Worm (Caenorhabditis elegans) whole organism, mixed stage, embryonic: Measurements from ENCODE around the gene F17C8.6.

ENCODE experiments used
- ces-1 ChIP-seq: fragments of 150-350 bp; optimal IDR thresholded peaks from 2 replicates; lab custom pipeline; 2014; ENCODE audit warnings: missing biosample characterization, missing genetic modification reagents, missing genetic modification characterization
- elt-3 ChIP-seq: fragments of 150-350 bp; optimal IDR thresholded peaks from 2 replicates; lab custom pipeline; 2014; ENCODE audit warnings: missing biosample characterization, missing genetic modification characterization
- flh-1 ChIP-seq: fragments of 200-800 bp; sonication (Bioruptor generic); optimal IDR thresholded peaks from 2 replicates; lab custom pipeline; 2018; ENCODE audit warnings: mild to moderate bottlenecking, missing genetic modification characterization, moderate library complexity, missing compliant biosample characterization
- lsy-2 ChIP-seq: fragments of 150-350 bp; optimal IDR thresholded peaks from 2 replicates; lab custom pipeline; 2014; ENCODE audit warnings: missing biosample characterization, missing genetic modification characterization
- mab-5 ChIP-seq: fragments of 150-350 bp; optimal IDR thresholded peaks from 2 replicates; lab custom pipeline; 2014; ENCODE audit warnings: missing biosample characterization, missing genetic modification characterization
- mep-1 ChIP-seq: fragments of 150-350 bp; optimal IDR thresholded peaks from 2 replicates; lab custom pipeline; 2017; ENCODE audit warnings: missing biosample characterization, missing genetic modification reagents, missing genetic modification characterization, inconsistent platforms
- nhr-2 ChIP-seq: fragments of 150-350 bp; optimal IDR thresholded peaks from 2 replicates; lab custom pipeline; 2014; ENCODE audit warnings: missing biosample characterization, missing genetic modification characterization
- nhr-28 ChIP-seq: fragments of 150-350 bp; optimal IDR thresholded peaks from 2 replicates; lab custom pipeline; 2014; ENCODE audit warnings: missing biosample characterization, missing genetic modification characterization
- nhr-76 ChIP-seq: sonication (generic microtip); optimal IDR thresholded peaks from 2 replicates; lab custom pipeline; 2017; ENCODE audit warnings: missing biosample characterization, missing genetic modification characterization
- sem-2 ChIP-seq: fragments of 200-800 bp; sonication (Bioruptor generic); optimal IDR thresholded peaks from 2 replicates; lab custom pipeline; 2018; ENCODE audit warnings: mild to moderate bottlenecking, missing genetic modification characterization, missing compliant biosample characterization
- snpc-4 ChIP-seq: fragments of 150-350 bp; optimal IDR thresholded peaks from 2 replicates; lab custom pipeline; 2014; ENCODE audit warnings: missing biosample characterization, missing genetic modification characterization
- unc-120 ChIP-seq: sonication (generic microtip); optimal IDR thresholded peaks from 2 replicates; lab custom pipeline; 2017; ENCODE audit warnings: missing genetic modification characterization, missing compliant biosample characterization; ENCODE audit not compliant: poor library complexity, severe bottlenecking
- unc-62 ChIP-seq: fragments of 150-350 bp; optimal IDR thresholded peaks from 2 replicates; lab custom pipeline; 2014; ENCODE audit warnings: missing biosample characterization, missing genetic modification reagents, missing genetic modification characterization
- ztf-11 ChIP-seq: fragments of 150-350 bp; optimal IDR thresholded peaks from 2 replicates; lab custom pipeline; 2014; ENCODE audit warnings: missing biosample characterization, missing genetic modification characterization

- no peak for TF ChIP-seq mep-1 (tag; lab: Kevin White, UChicago)
- TF ChIP-seq ces-1, result no peak
- no peak for TF ChIP-seq elt-3 (tag; lab: Kevin White, UChicago)
- TF ChIP-seq unc-120 (tag; lab: Kevin White, UChicago), result no peak
- TF ChIP-seq unc-62 (GFP tag; lab: Kevin White, UChicago), result no peak
- no peak for TF ChIP-seq snpc-4
- TF ChIP-seq nhr-2 (tag; lab: Kevin White, UChicago), result no peak
- TF ChIP-seq lsy-2, result no peak
- TF ChIP-seq mab-5 (tag; lab: Kevin White, UChicago), result no peak
- TF ChIP-seq sem-2 (GFP tag; lab: Kevin White, UChicago), result no peak
- TF ChIP-seq nhr-28 (tag; lab: Kevin White, UChicago), result no peak
- no peak for TF ChIP-seq flh-1 (GFP tag; lab: Kevin White, UChicago)
- TF ChIP-seq ztf-11 (tag; lab: Kevin White, UChicago), result no peak
- no peak for TF ChIP-seq nhr-76 (tag; lab: Kevin White, UChicago)
Measured at ce11 chrIII:4739975-4740374, 5.9 kb downstream of the F17C8.6 start, which contains the start of gene ras-2.
